Worm (Caenorhabditis elegans): ENCODE measurements around the gene F42A6.2.

Gene F42A6.2

ce11 chrIV:3384593-3384992 lies 43.3 kb downstream of the F42A6.2 start:
- TF ChIP-seq blmp-1 (tag; optimal IDR thresholded peaks at IDR 0.05) (peak; percentile 95), hlh-1 (tag; optimal IDR thresholded peaks at IDR 0.05) (peak; percentile 70), ztf-11 (tag; optimal IDR thresholded peaks at IDR 0.05) (no peak), drap-1 (GFP tag; optimal IDR thresholded peaks at IDR 0.05) (peak; percentile 2), zip-8 (tag; optimal IDR thresholded peaks at IDR 0.05) (no peak), ham-2 (GFP tag; optimal IDR thresholded peaks at IDR 0.05) (peak; percentile 68), mep-1 (tag; optimal IDR thresholded peaks at IDR 0.05) (peak; percentile 51), ces-1 (GFP tag; optimal IDR thresholded peaks at IDR 0.05) (peak; percentile 78), nhr-237 (tag; optimal IDR thresholded peaks at IDR 0.05) (peak; percentile 29), pha-4 (tag; optimal IDR thresholded peaks at IDR 0.05) (peak; percentile 52), lsy-2 (tag; optimal IDR thresholded peaks at IDR 0.05) (peak; percentile 82)

ce11 chrIV:3385337-3386215 lies 44.3 kb downstream of the F42A6.2 start, which contains the start of gene mai-2:
mai-2 (plus strand) TSS chrIV:3385910.
- TF ChIP-seq nhr-237 (tag; optimal IDR thresholded peaks at IDR 0.05) (peak; percentile 15), unc-120 (tag; optimal IDR thresholded peaks at IDR 0.05; ENCODE audit: poor library complexity, severe bottlenecking) (peak; percentile 73), nhr-76 (tag; optimal IDR thresholded peaks at IDR 0.05) (no peak), nhr-2 (tag; optimal IDR thresholded peaks at IDR 0.05) (peak; percentile 1), flh-1 (GFP tag; optimal IDR thresholded peaks at IDR 0.05) (no peak), snpc-4 (tag; optimal IDR thresholded peaks at IDR 0.05) (no peak), zip-8 (tag; optimal IDR thresholded peaks at IDR 0.05) (no peak), pha-4 (tag; optimal IDR thresholded peaks at IDR 0.05) (peak; percentile 59), M03D4.4 (tag; optimal IDR thresholded peaks at IDR 0.05) (no peak), ces-1 (GFP tag; optimal IDR thresholded peaks at IDR 0.05) (peak; percentile 34), elt-1 (tag; optimal IDR thresholded peaks at IDR 0.05; ENCODE audit: borderline replicate concordance, insufficient read depth) (no peak), mab-5 (tag; optimal IDR thresholded peaks at IDR 0.05) (no peak), bed-3 (GFP tag; optimal IDR thresholded peaks at IDR 0.05) (no peak), sem-2 (GFP tag; optimal IDR thresholded peaks at IDR 0.05) (no peak), unc-39 (tag; optimal IDR thresholded peaks at IDR 0.05) (no peak), mep-1 (tag; optimal IDR thresholded peaks at IDR 0.05) (peak; percentile 51), ztf-11 (tag; optimal IDR thresholded peaks at IDR 0.05) (no peak), mls-2 (tag; optimal IDR thresholded peaks at IDR 0.05) (no peak), unc-62 (GFP tag; optimal IDR thresholded peaks at IDR 0.05) (no peak), lin-32 (GFP tag; optimal IDR thresholded peaks at IDR 0.05) (no peak), cnd-1 (tag; optimal IDR thresholded peaks at IDR 0.05) (no peak), nhr-12 (tag; optimal IDR thresholded peaks at IDR 0.05) (no peak), lsy-2 (tag; optimal IDR thresholded peaks at IDR 0.05) (peak; percentile 57), ceh-43 (GFP tag; optimal IDR thresholded peaks at IDR 0.05) (no peak), elt-3 (tag; optimal IDR thresholded peaks at IDR 0.05) (no peak), sptf-1 (tag; optimal IDR thresholded peaks at IDR 0.05) (peak; percentile 28), lin-13 (tag; optimal IDR thresholded peaks at IDR 0.05) (peak; percentile 14), tbx-8 (GFP tag; optimal IDR thresholded peaks at IDR 0.05) (no peak), ceh-39 (tag; optimal IDR thresholded peaks at IDR 0.05) (no peak), blmp-1 (tag; optimal IDR thresholded peaks at IDR 0.05) (no peak), ham-2 (GFP tag; optimal IDR thresholded peaks at IDR 0.05) (no peak), ceh-83 (GFP tag; optimal IDR thresholded peaks at IDR 0.05) (no peak), nhr-28 (tag; optimal IDR thresholded peaks at IDR 0.05) (no peak), drap-1 (GFP tag; optimal IDR thresholded peaks at IDR 0.05) (no peak)

- TF ChIP-seq elt-1 (tag; optimal IDR thresholded peaks at IDR 0.05; ENCODE audit: borderline replicate concordance, insufficient read depth): no peak
- TF ChIP-seq blmp-1 (tag; optimal IDR thresholded peaks at IDR 0.05): no peak
- TF ChIP-seq zip-8 (tag; optimal IDR thresholded peaks at IDR 0.05): no peak
- TF ChIP-seq snpc-4 (tag; optimal IDR thresholded peaks at IDR 0.05): no peak
- TF ChIP-seq nhr-2 (tag; optimal IDR thresholded peaks at IDR 0.05): no peak
- no peak for TF ChIP-seq tbx-8 (GFP tag; optimal IDR thresholded peaks at IDR 0.05)
- TF ChIP-seq flh-1 (GFP tag; optimal IDR thresholded peaks at IDR 0.05): no peak
- no peak for TF ChIP-seq ces-1 (GFP tag; optimal IDR thresholded peaks at IDR 0.05)
- TF ChIP-seq M03D4.4 (tag; optimal IDR thresholded peaks at IDR 0.05): no peak
- TF ChIP-seq sem-2 (GFP tag; optimal IDR thresholded peaks at IDR 0.05): no peak
- TF ChIP-seq nhr-237 (tag; optimal IDR thresholded peaks at IDR 0.05): no peak
- no peak for TF ChIP-seq unc-62 (GFP tag; optimal IDR thresholded peaks at IDR 0.05)
- no peak for TF ChIP-seq mep-1 (tag; optimal IDR thresholded peaks at IDR 0.05)
- no peak for TF ChIP-seq drap-1 (GFP tag; optimal IDR thresholded peaks at IDR 0.05)
- no peak for TF ChIP-seq nhr-76 (tag; optimal IDR thresholded peaks at IDR 0.05)
- no peak for TF ChIP-seq pha-4 (tag; optimal IDR thresholded peaks at IDR 0.05)
- TF ChIP-seq bed-3 (GFP tag; optimal IDR thresholded peaks at IDR 0.05): no peak
Observed at ce11 chrIV:3386504-3387290, 45.4 kb downstream of the F42A6.2 start.

All from whole organism, mixed stage, embryonic.